Fruit fly (Drosophila melanogaster) whole organism, embryonic: Measurements from ENCODE around the gene CG4586.

Source experiments
- Adf1 ChIP-seq: fragments of 200-800 bp; sonication (Bioruptor generic); IDR thresholded peaks from 2 replicates; pipeline ENCODE4 v1.3.6; 2022; ENCODE audit warnings: missing biosample characterization, missing genetic modification characterization
- CG10565 ChIP-seq: fragments of 200-800 bp; sonication (Bioruptor generic); optimal IDR thresholded peaks from 3 replicates; lab custom pipeline; 2016; ENCODE audit warnings: missing biosample characterization, mild to moderate bottlenecking, missing genetic modification characterization
- CG10654 ChIP-seq: fragments of 200-800 bp; sonication (Bioruptor generic); optimal IDR thresholded peaks from 2 replicates; lab custom pipeline; 2016; ENCODE audit warnings: missing biosample characterization, missing genetic modification characterization
- CG11695 ChIP-seq: fragments of 200-800 bp; sonication (Bioruptor generic); IDR thresholded peaks from 3 replicates; pipeline ENCODE4 v1.3.6; 2022; ENCODE audit warnings: missing biosample characterization, missing genetic modification characterization
- CG13624 ChIP-seq: fragments of 200-800 bp; sonication (Bioruptor generic); optimal IDR thresholded peaks from 2 replicates; lab custom pipeline; 2016; ENCODE audit warnings: missing biosample characterization, missing genetic modification characterization
- CG15479 ChIP-seq: fragments of 200-800 bp; sonication (Bioruptor generic); optimal IDR thresholded peaks from 3 replicates; lab custom pipeline; 2019; ENCODE audit warnings: missing biosample characterization, mild to moderate bottlenecking, missing genetic modification characterization, moderate library complexity
- CG1832 ChIP-seq: fragments of 200-800 bp; sonication (Bioruptor generic); optimal IDR thresholded peaks from 2 replicates; lab custom pipeline; 2017; ENCODE audit warnings: missing biosample characterization, mild to moderate bottlenecking, missing genetic modification characterization, inconsistent platforms
- CG18764 ChIP-seq: fragments of 200-800 bp; sonication (Bioruptor generic); optimal IDR thresholded peaks from 3 replicates; lab custom pipeline; 2016; ENCODE audit warnings: missing biosample characterization, missing genetic modification characterization
- CG30403 ChIP-seq: fragments of 200-800 bp; sonication (Bioruptor generic); optimal IDR thresholded peaks from 3 replicates; lab custom pipeline; 2016; ENCODE audit warnings: missing biosample characterization, missing genetic modification characterization
- CG33557 ChIP-seq: fragments of 200-800 bp; sonication (Bioruptor generic); optimal IDR thresholded peaks from 2 replicates; lab custom pipeline; 2019; ENCODE audit warnings: missing biosample characterization, mild to moderate bottlenecking, missing genetic modification characterization, moderate library complexity
- CG34224 ChIP-seq: fragments of 200-800 bp; sonication (Bioruptor generic); IDR thresholded peaks from 3 replicates; pipeline ENCODE4 v1.3.6; 2022; ENCODE audit warnings: missing biosample characterization, missing genetic modification characterization; ENCODE audit not compliant: partially characterized antibody
- CG34376 ChIP-seq: fragments of 200-800 bp; sonication (Bioruptor generic); optimal IDR thresholded peaks from 2 replicates; lab custom pipeline; 2018; ENCODE audit warnings: missing biosample characterization, mild to moderate bottlenecking, missing genetic modification characterization
- CG42726 ChIP-seq: fragments of 200-800 bp; sonication (Bioruptor generic); IDR thresholded peaks from 2 replicates; pipeline ENCODE4 v1.3.6; 2022; ENCODE audit warnings: missing biosample characterization, missing genetic modification characterization; ENCODE audit not compliant: partially characterized antibody
- CG4328 ChIP-seq: fragments of 200-800 bp; sonication (Bioruptor generic); optimal IDR thresholded peaks from 3 replicates; lab custom pipeline; 2017; ENCODE audit warnings: missing biosample characterization, missing genetic modification reagents, missing genetic modification characterization
- CG4360 ChIP-seq: fragments of 200-800 bp; sonication (Bioruptor generic); IDR thresholded peaks from 2 replicates; pipeline ENCODE4 v1.3.6; 2022; ENCODE audit warnings: missing biosample characterization, missing genetic modification characterization
- CG8924 ChIP-seq: fragments of 200-800 bp; optimal IDR thresholded peaks from 3 replicates; lab custom pipeline; 2019; ENCODE audit warnings: missing biosample characterization, mild to moderate bottlenecking, missing genetic modification characterization, moderate library complexity
- CG9437 ChIP-seq: fragments of 200-800 bp; sonication (Bioruptor generic); optimal IDR thresholded peaks from 2 replicates; lab custom pipeline; 2018; ENCODE audit warnings: missing biosample characterization, mild to moderate bottlenecking, missing genetic modification characterization
- CTCF ChIP-seq: fragments of 200-800 bp; sonication (Bioruptor generic); optimal IDR thresholded peaks from 2 replicates; lab custom pipeline; 2017; ENCODE audit warnings: missing biosample characterization, mild to moderate bottlenecking, missing genetic modification characterization, moderate library complexity
- D19A ChIP-seq: fragments of 200-800 bp; optimal IDR thresholded peaks from 3 replicates; lab custom pipeline; 2019; ENCODE audit warnings: missing biosample characterization, mild to moderate bottlenecking, missing genetic modification characterization, moderate library complexity
- Dip3 ChIP-seq: fragments of 200-800 bp; sonication (Bioruptor generic); optimal IDR thresholded peaks from 3 replicates; lab custom pipeline; 2016; ENCODE audit warnings: missing biosample characterization, missing genetic modification characterization
- Gsc ChIP-seq: fragments of 200-800 bp; sonication (Bioruptor generic); IDR thresholded peaks from 2 replicates; pipeline ENCODE4 v1.3.6; 2022; ENCODE audit warnings: missing biosample characterization, missing genetic modification characterization
- HLH4C ChIP-seq: fragments of 200-800 bp; sonication (Bioruptor generic); IDR thresholded peaks from 3 replicates; pipeline ENCODE4 v1.3.6; 2022; ENCODE audit warnings: missing biosample characterization, missing genetic modification characterization; ENCODE audit not compliant: partially characterized antibody
- HLHmδ ChIP-seq: fragments of 200-800 bp; sonication (Bioruptor generic); optimal IDR thresholded peaks from 2 replicates; lab custom pipeline; 2018; ENCODE audit warnings: missing biosample characterization, mild to moderate bottlenecking, missing genetic modification characterization, moderate library complexity
- Jarid2 ChIP-seq: fragments of 200-800 bp; sonication (Bioruptor generic); optimal IDR thresholded peaks from 3 replicates; lab custom pipeline; 2017; ENCODE audit warnings: mild to moderate bottlenecking, missing biosample characterization, missing genetic modification reagents, missing genetic modification characterization
- Meics ChIP-seq: fragments of 200-800 bp; sonication (Bioruptor generic); optimal IDR thresholded peaks from 2 replicates; lab custom pipeline; 2017; ENCODE audit warnings: missing biosample characterization, mild to moderate bottlenecking, missing genetic modification characterization
- Opbp ChIP-seq: fragments of 200-800 bp; sonication (Bioruptor generic); IDR thresholded peaks from 3 replicates; pipeline ENCODE4 v1.3.6; 2022; ENCODE audit warnings: missing biosample characterization, missing genetic modification characterization; ENCODE audit not compliant: partially characterized antibody
- Ravus ChIP-seq: fragments of 200-800 bp; sonication (Bioruptor generic); IDR thresholded peaks from 2 replicates; pipeline ENCODE4 v1.3.6; 2022; ENCODE audit warnings: missing biosample characterization, missing genetic modification characterization
- Side ChIP-seq: fragments of 200-800 bp; sonication (Bioruptor generic); optimal IDR thresholded peaks from 2 replicates; lab custom pipeline; 2016; ENCODE audit warnings: missing biosample characterization, missing genetic modification characterization
- Ssrp ChIP-seq: fragments of 200-800 bp; sonication (Bioruptor generic); optimal IDR thresholded peaks from 2 replicates; lab custom pipeline; 2018; ENCODE audit warnings: missing biosample characterization, mild to moderate bottlenecking, missing genetic modification characterization, moderate library complexity
- Stat92E ChIP-seq, 3 experiments: fragments of >200 bp in 2 of 3; fragments of 200-800 bp in 1 of 3; sonication (Bioruptor generic) in 1 of 3; optimal IDR thresholded peaks; 2 replicates each; lab custom pipeline; 2017 to 2019; ENCODE audit warnings: missing biosample characterization in 3 of 3, missing genetic modification characterization in 3 of 3, mild to moderate bottlenecking in 1 of 3, moderate library complexity in 1 of 3
- bbx ChIP-seq: fragments of 200-800 bp; sonication (Bioruptor generic); IDR thresholded peaks from 2 replicates; pipeline ENCODE4 v1.3.6; 2022; ENCODE audit warnings: missing biosample characterization, missing genetic modification characterization; ENCODE audit not compliant: partially characterized antibody
- cas ChIP-seq: fragments of 200-800 bp; sonication (Bioruptor generic); IDR thresholded peaks from 2 replicates; pipeline ENCODE4 v1.3.6; 2022; ENCODE audit warnings: missing biosample characterization, missing genetic modification characterization
- caup ChIP-seq: fragments of 200-800 bp; sonication (Bioruptor generic); optimal IDR thresholded peaks from 3 replicates; lab custom pipeline; 2017; ENCODE audit warnings: missing biosample characterization, mild to moderate bottlenecking, missing genetic modification characterization, moderate library complexity; ENCODE audit not compliant: severe bottlenecking
- crc ChIP-seq: fragments of 200-800 bp; sonication (Bioruptor generic); optimal IDR thresholded peaks from 2 replicates; lab custom pipeline; 2016; ENCODE audit warnings: missing biosample characterization, missing genetic modification characterization
- dan ChIP-seq: fragments of 200-800 bp; sonication (Bioruptor generic); IDR thresholded peaks from 2 replicates; pipeline ENCODE4 v1.3.6; 2022; ENCODE audit warnings: missing biosample characterization, missing genetic modification characterization
- disco-r ChIP-seq: fragments of 200-800 bp; sonication (Bioruptor generic); optimal IDR thresholded peaks from 2 replicates; lab custom pipeline; 2016; ENCODE audit warnings: missing biosample characterization, missing genetic modification characterization
- eve ChIP-seq, 2 experiments: fragments of >200 bp; optimal IDR thresholded peaks; 2 replicates each; lab custom pipeline; 2017; ENCODE audit warnings: missing biosample characterization in 2 of 2, missing genetic modification characterization in 2 of 2
- fd64A ChIP-seq: fragments of 200-800 bp; sonication (Bioruptor generic); optimal IDR thresholded peaks from 3 replicates; lab custom pipeline; 2018; ENCODE audit warnings: missing biosample characterization, mild to moderate bottlenecking, missing genetic modification characterization
- gcm ChIP-seq: fragments of 200-800 bp; sonication (Bioruptor generic); optimal IDR thresholded peaks from 2 replicates; lab custom pipeline; 2019; ENCODE audit warnings: missing biosample characterization, mild to moderate bottlenecking, missing genetic modification characterization, moderate library complexity
- pfk ChIP-seq: fragments of 200-800 bp; sonication (Bioruptor generic); optimal IDR thresholded peaks from 2 replicates; lab custom pipeline; 2018; ENCODE audit warnings: missing biosample characterization, mild to moderate bottlenecking, missing genetic modification characterization, moderate library complexity
- ro ChIP-seq: fragments of 200-800 bp; sonication (Bioruptor generic); IDR thresholded peaks from 2 replicates; pipeline ENCODE4 v1.3.6; 2022; ENCODE audit warnings: missing biosample characterization, missing genetic modification characterization
- slbo ChIP-seq: fragments of 200-800 bp; sonication (Bioruptor generic); IDR thresholded peaks from 2 replicates; pipeline ENCODE4 v1.3.6; 2022; ENCODE audit warnings: missing biosample characterization, missing genetic modification characterization
- sug ChIP-seq: fragments of 200-800 bp; optimal IDR thresholded peaks from 2 replicates; lab custom pipeline; 2019; ENCODE audit warnings: missing biosample characterization, mild to moderate bottlenecking, missing genetic modification characterization, moderate library complexity
- tap ChIP-seq: fragments of 200-800 bp; optimal IDR thresholded peaks from 3 replicates; lab custom pipeline; 2019; ENCODE audit warnings: missing biosample characterization, mild to moderate bottlenecking, missing genetic modification characterization, moderate library complexity
- toy ChIP-seq: fragments of 200-800 bp; sonication (Bioruptor generic); IDR thresholded peaks from 2 replicates; pipeline ENCODE4 v1.3.6; 2022; ENCODE audit warnings: missing biosample characterization, missing genetic modification characterization
- vfl ChIP-seq: fragments of 200-800 bp; sonication (Bioruptor generic); optimal IDR thresholded peaks from 2 replicates; lab custom pipeline; 2016; ENCODE audit warnings: missing biosample characterization, missing genetic modification characterization
- yki ChIP-seq: fragments of >200 bp; optimal IDR thresholded peaks from 3 replicates; lab custom pipeline; 2018
- z ChIP-seq: fragments of 200-800 bp; sonication (Bioruptor generic); IDR thresholded peaks from 3 replicates; pipeline ENCODE4 v1.3.6; 2022; ENCODE audit warnings: missing biosample characterization, missing genetic modification characterization
- zen ChIP-seq: fragments of 200-800 bp; sonication (Bioruptor generic); optimal IDR thresholded peaks from 3 replicates; lab custom pipeline; 2018; ENCODE audit warnings: missing biosample characterization, mild to moderate bottlenecking, missing genetic modification characterization, moderate library complexity

Gene CG4586

dm6 chrX:6988082-6988481 is 18.4 kb downstream of the CG4586 start:
- TF ChIP-seq D19A (peak; percentile 13), vfl (no peak), sug (peak; percentile 12), CG34376 (GFP tag; lab: Kevin White, UChicago) (peak; percentile 11), Dip3 (GFP tag; lab: Kevin White, UChicago) (no peak), Side (GFP tag; lab: Kevin White, UChicago) (no peak), Gsc (GFP tag; lab: Robert Waterston, UW) (no peak), eve (GFP tag; optimal IDR thresholded peaks at IDR 0.05; lab: Kevin White, UChicago) (peak in 1 of 2 experiments; percentile 26), fd64A (GFP tag; lab: Kevin White, UChicago) (no peak), CG11695 (GFP tag; lab: Robert Waterston, UW) (no peak), crc (GFP tag; lab: Kevin White, UChicago) (no peak)

dm6 chrX:6988632-6989338 is 19.1 kb downstream of the CG4586 start:
- TF ChIP-seq CG18764 (no peak), slbo (GFP tag; lab: Robert Waterston, UW) (no peak), pfk (GFP tag; lab: Kevin White, UChicago) (peak; percentile 89), CG30403 (GFP tag; lab: Kevin White, UChicago) (no peak), disco-r (GFP tag; lab: Kevin White, UChicago) (no peak), caup (GFP tag; lab: Kevin White, UChicago) (no peak), CG34224 (GFP tag; lab: Robert Waterston, UW) (0 out of 3 replicates have a peak, but pooled peaks have one; percentile 27), toy (no peak), HLHmδ (GFP tag; lab: Kevin White, UChicago) (no peak), CG13624 (GFP tag; lab: Kevin White, UChicago) (no peak), Adf1 (no peak), CG9437 (no peak), yki (peak; percentile 62), ro (no peak), Gsc (GFP tag; lab: Robert Waterston, UW) (no peak), gcm (GFP tag; lab: Kevin White, UChicago) (no peak), z (GFP tag; lab: Robert Waterston, UW) (peak; percentile 79), Jarid2 (no peak), cas (no peak), Meics (no peak), bbx (GFP tag; lab: Robert Waterston, UW) (no peak), CG42726 (GFP tag; lab: Robert Waterston, UW) (no peak), CG4360 (no peak), CG10565 (no peak), Ssrp (tag; lab: Kevin White, UChicago) (no peak), CG34376 (GFP tag; lab: Kevin White, UChicago) (no peak), CG15479 (GFP tag; lab: Kevin White, UChicago) (peak; percentile 32), Opbp (no peak), dan (GFP tag; lab: Robert Waterston, UW) (no peak), CG1832 (no peak), CG10654 (GFP tag; lab: Kevin White, UChicago) (no peak), CG4328 (no peak), CG33557 (GFP tag; lab: Kevin White, UChicago) (no peak), CTCF (GFP tag; lab: Kevin White, UChicago) (no peak), zen (tag; lab: Kevin White, UChicago) (peak; percentile 39), tap (tag; lab: Kevin White, UChicago) (no peak), Stat92E (GFP tag; optimal IDR thresholded peaks at IDR 0.05; lab: Kevin White, UChicago) (peak in 1 of 3 experiments; percentile 18), Ravus (no peak), HLH4C (no peak), CG8924 (tag; lab: Kevin White, UChicago) (peak; percentile 0)
